Worm (Caenorhabditis elegans): ENCODE data around the gene ZK105.13.
A peak's percentile ranks its signal among the peaks of the same experiment; 100 is the strongest.

Gene ZK105.13

DNA sequence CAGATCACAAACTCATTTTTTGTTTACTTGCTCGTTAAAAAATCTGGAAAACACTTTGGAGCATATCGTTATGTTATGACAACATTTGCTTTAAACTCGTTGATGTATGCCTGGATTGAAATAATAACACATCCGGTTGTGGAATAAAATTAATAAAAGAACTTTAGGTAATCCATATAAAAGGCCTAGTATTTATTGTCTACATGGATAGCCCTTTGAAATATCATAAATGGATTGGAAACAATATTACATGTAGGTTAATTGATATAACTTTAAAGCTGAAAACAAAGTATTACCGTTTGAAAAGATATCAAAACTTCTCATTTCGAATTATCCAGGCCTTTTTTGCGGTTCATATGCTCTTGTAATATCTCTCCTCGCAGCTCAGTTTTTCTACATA, 22.3 kb downstream of the ZK105.13 start:
- TF ChIP-seq ceh-83 (GFP tag; optimal IDR thresholded peaks at IDR 0.05) (no peak), sptf-1 (tag; optimal IDR thresholded peaks at IDR 0.05) (no peak), pha-4 (tag; optimal IDR thresholded peaks at IDR 0.05) (no peak), lsy-2 (tag; optimal IDR thresholded peaks at IDR 0.05) (no peak), flh-1 (GFP tag; optimal IDR thresholded peaks at IDR 0.05) (no peak), M03D4.4 (tag; optimal IDR thresholded peaks at IDR 0.05) (no peak), ham-2 (GFP tag; optimal IDR thresholded peaks at IDR 0.05) (no peak), zip-8 (tag; optimal IDR thresholded peaks at IDR 0.05) (no peak), blmp-1 (tag; optimal IDR thresholded peaks at IDR 0.05) (no peak), nhr-28 (tag; optimal IDR thresholded peaks at IDR 0.05) (no peak)

DNA sequence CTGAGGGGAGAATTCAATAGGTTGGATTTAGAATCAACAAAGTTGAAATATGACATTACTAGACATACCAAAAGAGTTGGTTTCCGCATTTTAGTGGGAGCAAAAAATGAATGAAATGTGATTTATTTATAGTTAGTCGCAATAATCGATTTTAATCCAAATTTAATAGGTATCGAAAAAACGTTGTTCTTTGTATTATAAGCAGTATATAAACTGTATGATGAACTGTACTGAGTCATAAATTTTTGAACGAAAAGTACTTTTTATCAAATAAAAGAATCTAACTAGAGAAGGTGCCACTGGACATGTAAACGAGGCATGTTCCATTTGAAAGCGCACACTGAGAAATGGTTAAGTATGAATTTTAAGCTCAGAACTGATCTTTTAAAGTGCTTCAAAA, 23.1 kb downstream of the ZK105.13 start, which contains the start of gene C12D5.9:
Gene C12D5.9 (minus strand): TSS at position 101 of the 400 bp plus-strand sequence.
- no peak for TF ChIP-seq nhr-12 (tag; optimal IDR thresholded peaks at IDR 0.05)
- no peak for TF ChIP-seq lin-32 (GFP tag; optimal IDR thresholded peaks at IDR 0.05)
- no peak for TF ChIP-seq sem-2 (GFP tag; optimal IDR thresholded peaks at IDR 0.05)
- no peak for TF ChIP-seq cnd-1 (tag; optimal IDR thresholded peaks at IDR 0.05)
- TF ChIP-seq pha-4 (tag; optimal IDR thresholded peaks at IDR 0.05): no peak
- TF ChIP-seq lin-13 (tag; optimal IDR thresholded peaks at IDR 0.05): no peak
- no peak for TF ChIP-seq bed-3 (GFP tag; optimal IDR thresholded peaks at IDR 0.05)
- TF ChIP-seq nhr-28 (tag; optimal IDR thresholded peaks at IDR 0.05): no peak
- no peak for TF ChIP-seq hlh-1 (tag; optimal IDR thresholded peaks at IDR 0.05)
- no peak for TF ChIP-seq ham-2 (GFP tag; optimal IDR thresholded peaks at IDR 0.05)

DNA sequence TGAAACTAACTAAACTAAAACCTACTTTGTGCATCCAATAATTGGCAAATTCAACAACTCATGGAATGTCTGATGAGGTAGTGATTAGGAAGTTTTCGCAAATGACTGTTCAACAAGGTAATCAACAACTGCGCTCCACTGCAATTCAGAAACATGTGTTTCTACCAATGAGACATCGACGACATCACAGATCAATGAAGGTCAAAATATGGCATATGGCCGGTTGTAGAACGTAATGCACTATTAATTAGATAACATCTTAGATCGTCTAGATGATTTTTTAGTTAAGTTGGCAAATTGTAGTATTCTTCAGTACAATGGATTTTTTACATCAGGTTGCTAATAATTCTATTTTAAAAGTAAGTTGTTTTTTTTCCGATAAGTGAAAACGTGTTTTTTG, 26.8 kb downstream of the ZK105.13 start, which contains the start of the genes nhr-94 and nhr-152:
Gene nhr-94 (minus strand): TSS at position 147 of the 400 bp plus-strand sequence.
Gene nhr-152 (plus strand): TSS at position 162 of the 400 bp plus-strand sequence.
- TF ChIP-seq mls-2 (tag; optimal IDR thresholded peaks at IDR 0.05): no peak
- peak; percentile 81 for TF ChIP-seq nhr-2 (tag; optimal IDR thresholded peaks at IDR 0.05)
- TF ChIP-seq elt-1 (tag; optimal IDR thresholded peaks at IDR 0.05; ENCODE audit: borderline replicate concordance, insufficient read depth): peak; percentile 49

DNA sequence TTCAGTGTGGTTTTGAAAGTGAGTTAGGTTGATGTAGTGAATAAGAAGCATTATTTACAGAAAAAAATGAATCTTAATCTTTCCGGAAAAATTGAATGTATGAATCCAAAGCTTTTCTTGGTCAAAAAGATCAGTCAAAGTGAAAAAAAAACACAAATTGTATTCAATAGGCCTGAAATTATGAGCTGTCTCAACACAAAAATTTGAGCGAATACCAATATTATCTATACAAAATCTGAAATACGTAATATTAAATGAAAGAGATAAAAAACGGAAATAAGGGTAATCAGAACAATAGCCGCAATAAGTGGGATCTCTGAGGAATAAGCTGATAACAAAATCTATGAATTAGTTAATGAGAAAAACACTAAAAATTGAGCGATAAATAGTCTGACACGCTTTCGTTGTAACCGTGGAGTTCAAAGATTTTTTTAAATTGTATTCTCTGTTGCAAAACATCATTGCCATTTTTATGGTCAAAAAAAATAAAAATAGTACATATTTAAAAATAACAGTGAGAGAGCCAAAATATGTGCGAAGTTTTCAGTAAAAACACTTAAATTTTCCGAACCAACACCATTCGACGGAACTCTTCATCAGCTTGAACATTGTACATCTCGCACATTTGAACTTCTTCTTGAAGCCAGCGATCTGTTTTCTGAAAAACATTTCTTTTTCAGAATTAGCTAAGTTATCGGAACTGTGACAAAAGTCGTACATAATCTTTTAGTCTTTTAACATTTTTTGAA, 28.9 kb downstream of the ZK105.13 start, which contains the start of gene sre-11:
Gene sre-11 (minus strand): TSS at position 51 of the 749 bp plus-strand sequence.
- TF ChIP-seq mls-2 (tag; optimal IDR thresholded peaks at IDR 0.05): no peak

DNA sequence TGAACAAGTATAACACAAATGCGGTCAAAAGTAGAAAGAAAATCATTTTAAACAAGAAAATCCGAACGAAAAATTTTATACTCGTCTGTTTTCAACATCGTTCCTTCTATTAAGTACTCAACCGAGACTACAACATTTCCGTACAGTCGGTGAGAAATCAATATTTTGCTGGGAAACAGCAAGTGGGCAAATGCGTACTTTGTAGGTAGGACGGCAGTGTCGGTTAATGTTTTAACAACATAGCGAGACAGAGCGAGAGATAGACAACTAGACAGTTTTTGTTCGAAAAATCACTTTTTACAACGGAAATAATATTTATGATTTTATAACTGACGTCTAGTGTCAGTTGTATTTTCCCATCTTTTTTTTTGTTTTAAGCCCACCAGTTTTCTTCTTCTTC, 31.6 kb downstream of the ZK105.13 start, which contains the start of gene cyp-33A1:
Gene cyp-33A1 (minus strand): TSS at position 72 of the 400 bp plus-strand sequence.
- TF ChIP-seq mep-1 (tag; optimal IDR thresholded peaks at IDR 0.05): no peak
- TF ChIP-seq ham-2 (GFP tag; optimal IDR thresholded peaks at IDR 0.05): no peak
- TF ChIP-seq nhr-12 (tag; optimal IDR thresholded peaks at IDR 0.05): no peak
- no peak for TF ChIP-seq lin-32 (GFP tag; optimal IDR thresholded peaks at IDR 0.05)
- no peak for TF ChIP-seq nhr-76 (tag; optimal IDR thresholded peaks at IDR 0.05)
- TF ChIP-seq unc-62 (GFP tag; optimal IDR thresholded peaks at IDR 0.05): no peak
- no peak for TF ChIP-seq flh-1 (GFP tag; optimal IDR thresholded peaks at IDR 0.05)
- TF ChIP-seq unc-120 (tag; optimal IDR thresholded peaks at IDR 0.05; ENCODE audit: poor library complexity, severe bottlenecking): no peak
- TF ChIP-seq M03D4.4 (tag; optimal IDR thresholded peaks at IDR 0.05): no peak
- no peak for TF ChIP-seq lsy-2 (tag; optimal IDR thresholded peaks at IDR 0.05)
- no peak for TF ChIP-seq nhr-28 (tag; optimal IDR thresholded peaks at IDR 0.05)
- no peak for TF ChIP-seq ceh-83 (GFP tag; optimal IDR thresholded peaks at IDR 0.05)
- no peak for TF ChIP-seq drap-1 (GFP tag; optimal IDR thresholded peaks at IDR 0.05)
- TF ChIP-seq pha-4 (tag; optimal IDR thresholded peaks at IDR 0.05): no peak

DNA sequence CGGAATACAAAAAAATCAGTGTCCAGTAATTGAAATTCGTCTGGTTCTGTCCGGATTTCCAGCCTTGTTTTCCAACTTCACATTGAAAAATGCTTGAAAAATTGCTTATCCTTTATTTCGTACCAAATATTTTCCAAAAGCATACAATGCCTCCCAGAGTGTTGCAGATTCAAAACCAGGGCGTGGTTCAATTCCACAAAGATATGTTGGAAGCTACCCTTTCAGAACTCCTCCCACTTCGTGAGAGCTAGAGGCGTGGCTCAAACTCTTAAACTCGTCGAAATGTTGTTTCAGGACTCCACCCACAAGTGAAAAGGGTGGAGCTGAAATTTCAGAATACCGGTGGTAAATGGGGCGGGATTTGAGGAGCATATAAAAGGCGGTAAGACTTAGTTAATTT, 37.1 kb downstream of the ZK105.13 start, which contains the start of gene C12D5.3:
Gene C12D5.3 (plus strand): TSS at position 301 of the 400 bp plus-strand sequence.
- TF ChIP-seq cnd-1 (tag; optimal IDR thresholded peaks at IDR 0.05) (no peak), nhr-12 (tag; optimal IDR thresholded peaks at IDR 0.05) (no peak), elt-3 (tag; optimal IDR thresholded peaks at IDR 0.05) (no peak), mep-1 (tag; optimal IDR thresholded peaks at IDR 0.05) (no peak), pha-4 (tag; optimal IDR thresholded peaks at IDR 0.05) (no peak), unc-39 (tag; optimal IDR thresholded peaks at IDR 0.05) (no peak)
